Fruit fly (Drosophila melanogaster) whole organism: ENCODE data around the gene sturkopf.

ENCODE experiments used
- CG8478 ChIP-seq: fragments of >200 bp; optimal IDR thresholded peaks from 2 replicates; lab custom pipeline; 2018; ENCODE audit warnings: inconsistent platforms
- Dll ChIP-seq: fragments of >200 bp; optimal IDR thresholded peaks from 2 replicates; lab custom pipeline; 2017
- EcR ChIP-seq, 2 experiments: fragments of >200 bp; optimal IDR thresholded peaks; 2 replicates each; lab custom pipeline; 2017; ENCODE audit warnings: missing biosample characterization in 2 of 2, missing genetic modification characterization in 2 of 2, missing genetic modification reagents in 2 of 2
- pan ChIP-seq: fragments of >200 bp; optimal IDR thresholded peaks from 2 replicates; lab custom pipeline; 2017
- psq ChIP-seq: fragments of >200 bp; optimal IDR thresholded peaks from 2 replicates; lab custom pipeline; 2017
- usp ChIP-seq: fragments of >200 bp; optimal IDR thresholded peaks from 2 replicates; lab custom pipeline; 2017; ENCODE audit warnings: missing biosample characterization, missing genetic modification characterization, mixed read lengths

Gene sturkopf

dm6 chr3L:1298509-1298908 is 14.7 kb downstream of the sturkopf start, which contains the start of gene scf:
scf (plus strand) TSS chr3L:1298672.
- no peak for TF ChIP-seq EcR (GFP tag; optimal IDR thresholded peaks at IDR 0.05; lab: Kevin White, UChicago)
- TF ChIP-seq pan (lab: Kevin White, UChicago), result no peak
- no peak for TF ChIP-seq Dll (lab: Kevin White, UChicago)
- TF ChIP-seq CG8478, result no peak
- no peak for TF ChIP-seq usp
- no peak for TF ChIP-seq psq (lab: Kevin White, UChicago)

dm6 chr3L:1295693-1296092 is 17.5 kb downstream of the sturkopf start, which contains the start of gene Rabex-5:
Rabex-5 (plus strand) TSS chr3L:1295913.
- TF ChIP-seq usp, result no peak
- TF ChIP-seq pan (lab: Kevin White, UChicago), result no peak
- no peak for TF ChIP-seq Dll (lab: Kevin White, UChicago)
- no peak for TF ChIP-seq psq (lab: Kevin White, UChicago)
- TF ChIP-seq EcR (GFP tag; optimal IDR thresholded peaks at IDR 0.05; lab: Kevin White, UChicago), result no peak
- no peak for TF ChIP-seq CG8478

- TF ChIP-seq CG8478, result no peak
- no peak for TF ChIP-seq usp
- no peak for TF ChIP-seq Dll (lab: Kevin White, UChicago)
- no peak for TF ChIP-seq EcR (GFP tag; optimal IDR thresholded peaks at IDR 0.05; lab: Kevin White, UChicago)
- TF ChIP-seq pan (lab: Kevin White, UChicago), result no peak
- no peak for TF ChIP-seq psq (lab: Kevin White, UChicago)
These were observed 18.3 kb downstream of the sturkopf start for dm6 chr3L:1294835-1295234.

- TF ChIP-seq psq (lab: Kevin White, UChicago), result no peak
- TF ChIP-seq pan (lab: Kevin White, UChicago), result no peak
- no peak for TF ChIP-seq CG8478
- no peak for TF ChIP-seq Dll (lab: Kevin White, UChicago)
- no peak for TF ChIP-seq EcR (GFP tag; optimal IDR thresholded peaks at IDR 0.05; lab: Kevin White, UChicago)
- TF ChIP-seq usp, result no peak
These were observed 32.1 kb downstream of the sturkopf start for dm6 chr3L:1280890-1281622.

- TF ChIP-seq CG8478, result no peak
- no peak for TF ChIP-seq usp
- no peak for TF ChIP-seq EcR (GFP tag; optimal IDR thresholded peaks at IDR 0.05; lab: Kevin White, UChicago)
- TF ChIP-seq pan (lab: Kevin White, UChicago), result no peak
- no peak for TF ChIP-seq psq (lab: Kevin White, UChicago)
- TF ChIP-seq Dll (lab: Kevin White, UChicago), result no peak
These were observed 33.5 kb downstream of the sturkopf start for dm6 chr3L:1279685-1280084.

- TF ChIP-seq CG8478, result no peak
- no peak for TF ChIP-seq psq (lab: Kevin White, UChicago)
- no peak for TF ChIP-seq EcR (GFP tag; optimal IDR thresholded peaks at IDR 0.05; lab: Kevin White, UChicago)
- no peak for TF ChIP-seq usp
- no peak for TF ChIP-seq pan (lab: Kevin White, UChicago)
- no peak for TF ChIP-seq Dll (lab: Kevin White, UChicago)
These were observed 35.2 kb downstream of the sturkopf start for dm6 chr3L:1277937-1278336.

dm6 chr3L:1275767-1276166 is 37.4 kb downstream of the sturkopf start, which contains the start of gene CG32333:
CG32333 (plus strand) TSS chr3L:1275956.
- TF ChIP-seq pan (lab: Kevin White, UChicago), result no peak
- TF ChIP-seq CG8478, result no peak
- TF ChIP-seq usp, result no peak

dm6 chr3L:1269013-1269412 is 44.2 kb downstream of the sturkopf start:
- no peak for TF ChIP-seq EcR (GFP tag; optimal IDR thresholded peaks at IDR 0.05; lab: Kevin White, UChicago)
- TF ChIP-seq usp, result no peak
- TF ChIP-seq pan (lab: Kevin White, UChicago), result no peak
- TF ChIP-seq CG8478, result no peak
- TF ChIP-seq Dll (lab: Kevin White, UChicago), result no peak
- TF ChIP-seq psq (lab: Kevin White, UChicago), result no peak

- TF ChIP-seq Dll (lab: Kevin White, UChicago) (no peak), usp (no peak), psq (lab: Kevin White, UChicago) (no peak), EcR (GFP tag; optimal IDR thresholded peaks at IDR 0.05; lab: Kevin White, UChicago) (no peak), CG8478 (no peak), pan (lab: Kevin White, UChicago) (no peak)
These were observed 47.7 kb downstream of the sturkopf start for dm6 chr3L:1265423-1266002.

dm6 chr3L:1264998-1265397 is 48.2 kb downstream of the sturkopf start:
- TF ChIP-seq psq (lab: Kevin White, UChicago), result no peak
- no peak for TF ChIP-seq CG8478
- no peak for TF ChIP-seq usp
- no peak for TF ChIP-seq Dll (lab: Kevin White, UChicago)
- TF ChIP-seq pan (lab: Kevin White, UChicago), result peak; percentile 57
- TF ChIP-seq EcR (GFP tag; optimal IDR thresholded peaks at IDR 0.05; lab: Kevin White, UChicago), result no peak
